Worm (Caenorhabditis elegans) whole organism, L1 larva: ENCODE data around the gene B0252.8.

Experiments
- C16A3.4 ChIP-seq: fragments of 150-350 bp; optimal IDR thresholded peaks from 2 replicates; lab custom pipeline; 2014; ENCODE audit warnings: missing biosample characterization, missing genetic modification characterization
- C34B4.2 ChIP-seq: sonication (generic microtip); optimal IDR thresholded peaks from 2 replicates; lab custom pipeline; 2017; ENCODE audit warnings: mild to moderate bottlenecking, missing genetic modification characterization, missing compliant biosample characterization
- aha-1 ChIP-seq: fragments of 150-350 bp; optimal IDR thresholded peaks from 2 replicates; lab custom pipeline; 2014; ENCODE audit warnings: missing biosample characterization, missing genetic modification characterization
- alr-1 ChIP-seq: fragments of 200-800 bp; sonication (Bioruptor generic); optimal IDR thresholded peaks from 2 replicates; lab custom pipeline; 2018; ENCODE audit warnings: borderline replicate concordance, mild to moderate bottlenecking, missing genetic modification characterization, missing compliant biosample characterization
- aly-2 ChIP-seq: fragments of 150-350 bp; optimal IDR thresholded peaks from 2 replicates; lab custom pipeline; 2014; ENCODE audit warnings: missing biosample characterization, missing genetic modification characterization
- blmp-1 ChIP-seq: fragments of 150-350 bp; optimal IDR thresholded peaks from 2 replicates; lab custom pipeline; 2014; ENCODE audit warnings: missing biosample characterization, missing genetic modification characterization
- ceh-63 ChIP-seq: fragments of 200-800 bp; sonication (Bioruptor generic); optimal IDR thresholded peaks from 2 replicates; lab custom pipeline; 2018; ENCODE audit warnings: mild to moderate bottlenecking, missing genetic modification characterization, missing compliant biosample characterization
- ceh-82 ChIP-seq, 3 experiments: fragments of 150-350 bp in 1 of 3; sonication (generic microtip) in 2 of 3; optimal IDR thresholded peaks; 2 replicates each; lab custom pipeline; 2014 to 2017; ENCODE audit warnings: missing biosample characterization in 3 of 3, missing genetic modification characterization in 3 of 3
- ceh-88 ChIP-seq: fragments of 200-800 bp; sonication (Bioruptor generic); IDR thresholded peaks from 2 replicates; pipeline ENCODE4 v1.3.6; 2022; ENCODE audit warnings: missing genetic modification characterization, missing compliant biosample characterization
- dpl-1 ChIP-seq, 3 experiments: fragments of 150-350 bp in 2 of 3; sonication (generic microtip) in 1 of 3; optimal IDR thresholded peaks; 2 replicates each; lab custom pipeline; 2014 to 2017; ENCODE audit warnings: missing biosample characterization in 3 of 3, missing genetic modification characterization in 3 of 3, missing genetic modification reagents in 3 of 3
- efl-1 ChIP-seq, 4 experiments: fragments of 150-350 bp; optimal IDR thresholded peaks in 3 of 4; peaks in 1 of 4; 1 replicate in 1 of 4; 2 replicates in 3 of 4; lab custom pipeline; 2014; ENCODE audit warnings: missing biosample characterization in 2 of 4, missing genetic modification characterization in 2 of 4, missing genetic modification reagents in 2 of 4
- egl-13 ChIP-seq: sonication (generic microtip); optimal IDR thresholded peaks from 2 replicates; lab custom pipeline; 2016; ENCODE audit warnings: missing genotype, missing genetic modification reagents, missing genetic modification characterization, missing compliant biosample characterization
- fkh-4 ChIP-seq: sonication (generic microtip); optimal IDR thresholded peaks from 2 replicates; lab custom pipeline; 2016; ENCODE audit warnings: missing compliant biosample characterization, missing genetic modification characterization, borderline replicate concordance
- fkh-8 ChIP-seq: sonication (generic microtip); optimal IDR thresholded peaks from 2 replicates; lab custom pipeline; 2016; ENCODE audit warnings: mild to moderate bottlenecking, missing genetic modification characterization, missing compliant biosample characterization
- fos-1 ChIP-seq: fragments of 150-350 bp; optimal IDR thresholded peaks from 2 replicates; lab custom pipeline; 2014; ENCODE audit warnings: missing biosample characterization, missing genetic modification characterization
- grh-1 ChIP-seq: fragments of 200-800 bp; sonication (Bioruptor generic); IDR thresholded peaks from 2 replicates; pipeline ENCODE4 v1.3.6; 2022; ENCODE audit warnings: missing genetic modification reagents, missing genetic modification characterization, missing compliant biosample characterization
- hpl-2 ChIP-seq: fragments of 150-350 bp; optimal IDR thresholded peaks from 2 replicates; lab custom pipeline; 2014; ENCODE audit warnings: missing biosample characterization, missing genetic modification reagents, missing genetic modification characterization
- irx-1 ChIP-seq: sonication (generic microtip); optimal IDR thresholded peaks from 2 replicates; lab custom pipeline; 2016; ENCODE audit warnings: missing genetic modification characterization, missing compliant biosample characterization
- jun-1 ChIP-seq: fragments of 150-350 bp; optimal IDR thresholded peaks from 2 replicates; lab custom pipeline; 2014; ENCODE audit warnings: missing biosample characterization, missing genetic modification reagents, missing genetic modification characterization
- lin-13 ChIP-seq: fragments of 150-350 bp; optimal IDR thresholded peaks from 2 replicates; lab custom pipeline; 2014; ENCODE audit warnings: missing biosample characterization, missing genetic modification reagents, missing genetic modification characterization
- lin-15B ChIP-seq: fragments of 150-350 bp; sonication (generic microtip); optimal IDR thresholded peaks from 3 replicates; lab custom pipeline; 2014; ENCODE audit warnings: missing biosample characterization, missing genetic modification characterization
- lir-3 ChIP-seq: sonication (generic microtip); optimal IDR thresholded peaks from 2 replicates; lab custom pipeline; 2016; ENCODE audit warnings: mild to moderate bottlenecking, missing genetic modification characterization, moderate library complexity, missing compliant biosample characterization; ENCODE audit not compliant: poor library complexity
- lsy-2 ChIP-seq, 2 experiments: fragments of 150-350 bp; optimal IDR thresholded peaks; 2 replicates each; lab custom pipeline; 2014; ENCODE audit warnings: missing biosample characterization in 2 of 2, missing genetic modification characterization in 2 of 2
- mab-9 ChIP-seq: fragments of 200-800 bp; sonication (Bioruptor generic); IDR thresholded peaks from 2 replicates; pipeline ENCODE4 v1.3.6; 2022; ENCODE audit warnings: missing genetic modification reagents, missing genetic modification characterization, missing compliant biosample characterization
- mdl-1 ChIP-seq, 2 experiments: fragments of 150-350 bp; optimal IDR thresholded peaks; 2 replicates each; lab custom pipeline; 2014 to 2017; ENCODE audit warnings: missing biosample characterization in 2 of 2, missing genetic modification characterization in 2 of 2, inconsistent platforms in 1 of 2
- mep-1 ChIP-seq: fragments of 150-350 bp; optimal IDR thresholded peaks from 2 replicates; lab custom pipeline; 2014; ENCODE audit warnings: missing biosample characterization, missing genetic modification characterization
- nhr-11 ChIP-seq: fragments of 150-350 bp; optimal IDR thresholded peaks from 2 replicates; lab custom pipeline; 2014; ENCODE audit warnings: missing biosample characterization, missing genetic modification characterization
- nhr-19 ChIP-seq: fragments of 200-800 bp; sonication (Bioruptor generic); conservative IDR thresholded peaks from 2 replicates; pipeline ENCODE4 v1.3.6; 2022; ENCODE audit warnings: missing genetic modification characterization, missing compliant biosample characterization
- nhr-20 ChIP-seq: sonication (generic microtip); optimal IDR thresholded peaks from 2 replicates; lab custom pipeline; 2016; ENCODE audit warnings: mild to moderate bottlenecking, missing genetic modification characterization, missing compliant biosample characterization
- nhr-76 ChIP-seq: sonication (generic microtip); optimal IDR thresholded peaks from 2 replicates; lab custom pipeline; 2017; ENCODE audit warnings: missing biosample characterization, missing genetic modification characterization
- nhr-77 ChIP-seq: fragments of 150-350 bp; optimal IDR thresholded peaks from 2 replicates; lab custom pipeline; 2014; ENCODE audit warnings: missing biosample characterization, missing genetic modification characterization
- nhr-84 ChIP-seq: sonication (generic microtip); optimal IDR thresholded peaks from 2 replicates; lab custom pipeline; 2017; ENCODE audit warnings: missing biosample characterization, missing genetic modification characterization
- nhr-85 ChIP-seq: sonication (generic microtip); peaks from one replicate; lab custom pipeline; 2016; ENCODE audit warnings: missing genetic modification characterization, inconsistent platforms, missing compliant biosample characterization
- nhr-90 ChIP-seq: sonication (generic microtip); optimal IDR thresholded peaks from 2 replicates; lab custom pipeline; 2016; ENCODE audit warnings: mild to moderate bottlenecking, missing genetic modification characterization, missing compliant biosample characterization; ENCODE audit not compliant: poor library complexity
- pag-3 ChIP-seq: sonication (generic microtip); optimal IDR thresholded peaks from 2 replicates; lab custom pipeline; 2017; ENCODE audit warnings: missing genetic modification characterization, mild to moderate bottlenecking, missing compliant biosample characterization, antibody characterized with exemption, borderline replicate concordance; ENCODE audit not compliant: insufficient read depth
- rnt-1 ChIP-seq: sonication (generic microtip); optimal IDR thresholded peaks from 2 replicates; lab custom pipeline; 2016; ENCODE audit warnings: mild to moderate bottlenecking, missing genetic modification characterization, moderate library complexity, missing compliant biosample characterization
- skn-1 ChIP-seq: fragments of 150-350 bp; optimal IDR thresholded peaks from 2 replicates; lab custom pipeline; 2014; ENCODE audit warnings: missing biosample characterization, missing genetic modification characterization
- snpc-4 ChIP-seq: fragments of 150-350 bp; optimal IDR thresholded peaks from 2 replicates; lab custom pipeline; 2014; ENCODE audit warnings: missing biosample characterization, missing genetic modification characterization
- snu-23 ChIP-seq: sonication (generic microtip); optimal IDR thresholded peaks from 2 replicates; lab custom pipeline; 2016; ENCODE audit warnings: missing genetic modification characterization, missing compliant biosample characterization
- sox-4 ChIP-seq: sonication (generic microtip); optimal IDR thresholded peaks from 2 replicates; lab custom pipeline; 2016; ENCODE audit warnings: missing genetic modification characterization, missing compliant biosample characterization
- sptf-1 ChIP-seq: fragments of 150-350 bp; optimal IDR thresholded peaks from 2 replicates; lab custom pipeline; 2014; ENCODE audit warnings: missing biosample characterization, missing genetic modification characterization
- swsn-7 ChIP-seq: sonication (generic microtip); optimal IDR thresholded peaks from 2 replicates; lab custom pipeline; 2016; ENCODE audit warnings: missing genetic modification characterization, missing compliant biosample characterization
- unc-130 ChIP-seq: fragments of 150-350 bp; optimal IDR thresholded peaks from 2 replicates; lab custom pipeline; 2017; ENCODE audit warnings: missing biosample characterization, missing genetic modification characterization, inconsistent platforms
- unc-30 ChIP-seq: sonication (generic microtip); optimal IDR thresholded peaks from 2 replicates; lab custom pipeline; 2017; ENCODE audit warnings: missing biosample characterization, missing genetic modification characterization
- unc-86 ChIP-seq: sonication (generic microtip); optimal IDR thresholded peaks from 2 replicates; lab custom pipeline; 2016; ENCODE audit warnings: missing genetic modification characterization, missing compliant biosample characterization
- unc-98 ChIP-seq: fragments of 200-800 bp; sonication (Bioruptor generic); IDR thresholded peaks from 2 replicates; pipeline ENCODE4 v1.3.6; 2022; ENCODE audit warnings: missing genetic modification characterization, missing compliant biosample characterization
- zip-4 ChIP-seq: fragments of 200-800 bp; sonication (Bioruptor generic); optimal IDR thresholded peaks from 2 replicates; lab custom pipeline; 2018; ENCODE audit warnings: mild to moderate bottlenecking, missing genetic modification characterization, moderate library complexity, missing compliant biosample characterization

The B0252.8 gene

DNA sequence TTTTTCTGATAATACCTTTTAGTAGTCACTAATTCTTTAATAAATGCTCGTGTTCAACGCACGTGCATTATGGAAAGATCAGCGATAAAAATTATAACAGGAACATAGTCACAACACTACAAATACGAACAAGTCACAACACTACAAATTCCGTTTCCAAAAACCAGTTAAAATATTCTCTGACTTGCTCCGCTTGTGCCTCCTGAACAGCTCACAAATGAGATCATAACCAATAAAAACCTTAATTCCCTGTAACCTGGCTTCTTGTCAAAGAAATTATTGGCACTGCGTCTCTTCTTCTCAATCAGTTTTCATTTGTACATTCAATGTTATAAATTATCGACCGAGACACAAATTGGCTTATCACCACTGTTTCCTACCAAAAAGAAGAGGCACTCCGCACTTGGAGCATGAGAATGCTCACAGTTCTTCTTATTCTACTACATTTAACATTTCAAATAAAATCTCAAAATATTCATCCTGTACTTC is 3.4 kb downstream of the B0252.8 start, which contains the start of gene B0252.1:
TSS of gene B0252.1 (plus strand) at position 318 of the 489 bp plus-strand sequence.
- TF ChIP-seq aly-2 (tag; lab: Kevin White, UChicago), result no peak
- TF ChIP-seq snpc-4, result no peak
- no peak for TF ChIP-seq zip-4 (GFP tag; lab: Kevin White, UChicago)
- no peak for TF ChIP-seq grh-1 (GFP tag; lab: Robert Waterston, UW)
- TF ChIP-seq, all 84 proteins: peak for 0

DNA sequence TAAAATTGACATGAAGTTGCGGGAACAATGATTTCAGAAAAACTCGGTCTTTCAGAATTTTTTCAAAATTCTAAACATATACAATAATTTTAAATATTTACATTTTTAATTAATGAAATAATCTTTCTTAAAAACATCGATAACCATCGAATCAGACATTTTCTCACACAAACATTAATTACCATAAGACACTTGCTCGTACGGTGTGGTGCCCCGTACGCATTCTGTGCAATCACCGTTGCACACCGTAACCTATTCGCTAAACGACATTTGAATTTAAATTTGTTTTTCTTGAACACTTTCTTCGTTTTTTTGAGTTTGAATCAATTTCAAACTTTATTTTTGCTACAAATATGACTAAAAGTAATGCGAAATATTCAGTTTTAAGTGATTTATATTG is 7.8 kb downstream of the B0252.8 start:
- no peak for TF ChIP-seq nhr-84 (tag; lab: Kevin White, UChicago)
- TF ChIP-seq nhr-90 (tag; lab: Kevin White, UChicago), result no peak
- no peak for TF ChIP-seq irx-1
- no peak for TF ChIP-seq mep-1 (tag; lab: Kevin White, UChicago)
- no peak for TF ChIP-seq grh-1 (GFP tag; lab: Robert Waterston, UW)
- no peak for TF ChIP-seq fkh-4 (tag; lab: Kevin White, UChicago)
- no peak for TF ChIP-seq lin-13
- TF ChIP-seq nhr-85, result no peak
- no peak for TF ChIP-seq unc-130
- TF ChIP-seq alr-1 (tag; lab: Kevin White, UChicago), result no peak
- TF ChIP-seq unc-86 (tag; lab: Kevin White, UChicago), result no peak
- no peak for TF ChIP-seq mdl-1 (tag; optimal IDR thresholded peaks at IDR 0.05; lab: Kevin White, UChicago)
- no peak for TF ChIP-seq ceh-88 (GFP tag; lab: Robert Waterston, UW)
- TF ChIP-seq nhr-19 (GFP tag; lab: Robert Waterston, UW), result no peak
- no peak for TF ChIP-seq lir-3 (tag; lab: Kevin White, UChicago)

DNA sequence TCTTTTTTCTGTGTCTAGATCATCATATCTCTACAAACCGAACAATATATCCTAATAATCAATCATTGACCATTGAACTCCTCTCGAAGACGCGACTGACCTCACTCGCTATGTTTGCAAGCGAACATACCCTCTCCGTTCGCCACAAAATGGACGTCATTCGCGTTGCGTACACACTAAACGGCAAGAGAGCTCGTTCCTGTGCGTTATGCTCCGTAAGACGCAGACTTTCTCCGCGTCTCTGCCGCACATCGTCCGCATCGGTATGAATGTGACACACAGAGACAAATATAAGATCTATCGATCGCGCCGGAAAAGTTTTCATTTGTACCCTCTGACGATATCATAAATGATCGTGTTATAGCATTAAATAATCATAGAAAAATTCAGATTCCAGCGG is 10.1 kb downstream of the B0252.8 start:
- TF ChIP-seq rnt-1 (no peak), efl-1 (optimal IDR thresholded peaks at IDR 0.05; lab: Kevin White, UChicago) (no peak), efl-1 (GFP tag; optimal IDR thresholded peaks at IDR 0.05 in 1 of 2; lab: Kevin White, UChicago) (no peak), fos-1 (tag; lab: Kevin White, UChicago) (no peak), sptf-1 (tag; lab: Kevin White, UChicago) (no peak), C34B4.2 (tag; lab: Kevin White, UChicago) (no peak), fkh-8 (tag; lab: Kevin White, UChicago) (no peak), ceh-63 (GFP tag; lab: Kevin White, UChicago) (no peak), unc-98 (GFP tag; lab: Robert Waterston, UW) (no peak), unc-30 (no peak), aha-1 (no peak), lsy-2 (tag; optimal IDR thresholded peaks at IDR 0.05; lab: Kevin White, UChicago) (no peak), lin-15B (tag; lab: Kevin White, UChicago) (no peak), skn-1 (tag; lab: Kevin White, UChicago) (no peak), mab-9 (GFP tag; lab: Robert Waterston, UW) (no peak), nhr-76 (tag; lab: Kevin White, UChicago) (no peak), blmp-1 (tag; lab: Kevin White, UChicago) (no peak), pag-3 (tag; lab: Kevin White, UChicago) (no peak), sox-4 (tag; lab: Kevin White, UChicago) (no peak), dpl-1 (GFP tag; optimal IDR thresholded peaks at IDR 0.05; lab: Kevin White, UChicago) (no peak)

DNA sequence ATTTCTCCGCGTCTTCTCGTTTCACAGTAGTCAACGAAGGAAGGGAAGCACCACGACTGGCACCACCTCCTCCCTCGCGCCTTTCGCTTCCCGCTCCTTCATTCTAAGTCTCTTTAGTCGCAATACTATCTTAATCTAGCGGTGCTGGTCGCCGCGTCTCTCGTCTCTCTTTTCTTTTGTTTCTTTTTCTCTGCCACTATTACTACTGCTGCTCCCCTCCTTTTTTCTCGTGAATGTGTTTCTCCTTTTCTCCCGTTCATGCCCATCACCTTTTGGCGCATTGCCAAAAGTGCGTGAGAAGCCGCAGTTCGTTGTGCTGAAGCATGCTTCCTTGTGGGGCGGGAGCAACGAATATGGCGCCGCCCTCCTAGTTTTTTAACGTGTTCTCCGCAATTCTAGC is 10.5 kb downstream of the B0252.8 start:
- TF ChIP-seq nhr-20 (tag; lab: Kevin White, UChicago) (peak; percentile 59), C16A3.4 (tag; lab: Kevin White, UChicago) (peak; percentile 1), ceh-82 (tag; optimal IDR thresholded peaks at IDR 0.05; lab: Kevin White, UChicago) (peak in 2 of 3 experiments; percentile 38 to 72), ceh-63 (GFP tag; lab: Kevin White, UChicago) (no peak), fkh-8 (tag; lab: Kevin White, UChicago) (peak; percentile 79), swsn-7 (tag; lab: Kevin White, UChicago) (peak; percentile 67), snu-23 (GFP tag; lab: Kevin White, UChicago) (peak; percentile 77), hpl-2 (GFP tag; lab: Kevin White, UChicago) (no peak), unc-86 (tag; lab: Kevin White, UChicago) (peak; percentile 39), lin-13 (peak; percentile 63), nhr-77 (peak; percentile 56), skn-1 (tag; lab: Kevin White, UChicago) (peak; percentile 76), nhr-11 (tag; lab: Kevin White, UChicago) (no peak), nhr-19 (GFP tag; lab: Robert Waterston, UW) (peak; percentile 43), nhr-85 (peak; percentile 71), jun-1 (tag; lab: Kevin White, UChicago) (peak; percentile 67), egl-13 (tag; lab: Kevin White, UChicago) (peak; percentile 32), unc-130 (peak; percentile 34), zip-4 (GFP tag; lab: Kevin White, UChicago) (no peak), nhr-90 (tag; lab: Kevin White, UChicago) (peak; percentile 50)
